Worm (Caenorhabditis elegans) whole organism, L4/young adult: ENCODE results near the gene F10E9.10.

Experiments
- dao-5 ChIP-seq: sonication (generic microtip); optimal IDR thresholded peaks from 2 replicates; lab custom pipeline; 2016; ENCODE audit warnings: missing genotype, missing genetic modification characterization, moderate library complexity, missing compliant biosample characterization
- him-1 ChIP-seq: sonication (generic microtip); optimal IDR thresholded peaks from 2 replicates; lab custom pipeline; 2016; ENCODE audit warnings: missing genotype, missing genetic modification reagents, missing genetic modification characterization, missing compliant biosample characterization

DNA sequence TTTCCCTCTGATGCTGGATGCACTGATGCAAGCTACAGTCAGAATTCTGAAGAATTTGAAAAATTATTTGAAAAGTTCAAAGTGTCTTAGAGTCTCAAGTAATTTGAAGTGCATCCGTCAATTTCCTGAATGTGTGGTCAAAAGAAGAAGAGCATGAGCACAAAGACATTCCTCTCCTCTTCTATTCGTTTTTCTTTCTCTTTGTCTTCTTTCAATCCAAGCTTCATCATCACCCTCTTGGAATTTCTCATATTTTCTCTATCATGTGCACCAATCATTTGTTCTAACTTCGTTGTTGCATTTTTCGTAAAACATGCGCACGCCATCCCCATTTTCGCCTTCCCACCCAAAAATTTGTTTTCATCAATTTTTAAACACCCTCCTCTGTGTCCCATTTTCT, 34.1 kb downstream of the F10E9.10 start:
- TF ChIP-seq him-1 (tag; lab: Kevin White, UChicago): no peak
- no peak for TF ChIP-seq dao-5
